Worm (Caenorhabditis elegans) whole organism, young adult: ENCODE results near the gene daf-10.
A peak's percentile ranks its signal among the peaks of the same experiment; 100 is the strongest.

Experiments used
- B0035.1 ChIP-seq: sonication (generic microtip); optimal IDR thresholded peaks from 2 replicates; lab custom pipeline; 2016; ENCODE audit warnings: missing genetic modification characterization, mild to moderate bottlenecking, missing compliant biosample characterization, missing genotype, missing genetic modification reagents
- C06A6.2 ChIP-seq: fragments of 200-800 bp; sonication (Bioruptor generic); conservative IDR thresholded peaks from 2 replicates; pipeline ENCODE4 v1.3.6; 2022; ENCODE audit warnings: missing genetic modification characterization, missing compliant biosample characterization
- K11D2.4 ChIP-seq: fragments of 200-800 bp; sonication (Bioruptor generic); IDR thresholded peaks from 2 replicates; pipeline ENCODE4 v1.3.6; 2022; ENCODE audit warnings: missing genetic modification reagents, missing genetic modification characterization, missing compliant biosample characterization
- Y56A3A.18 ChIP-seq: fragments of 200-800 bp; sonication (Bioruptor generic); IDR thresholded peaks from 2 replicates; pipeline ENCODE4 v1.3.6; 2022; ENCODE audit warnings: missing genetic modification reagents, missing genetic modification characterization, missing compliant biosample characterization
- ZK185.1 ChIP-seq: sonication (generic microtip); optimal IDR thresholded peaks from 2 replicates; lab custom pipeline; 2016; ENCODE audit warnings: mild to moderate bottlenecking, missing genetic modification characterization, missing compliant biosample characterization; ENCODE audit not compliant: poor library complexity, severe bottlenecking
- aptf-2 ChIP-seq: fragments of 200-800 bp; sonication (Bioruptor generic); conservative IDR thresholded peaks from 2 replicates; pipeline ENCODE4 v1.3.6; 2022; ENCODE audit warnings: missing genetic modification reagents, missing genetic modification characterization, missing compliant biosample characterization
- atf-7 ChIP-seq: sonication (generic microtip); optimal IDR thresholded peaks from 2 replicates; lab custom pipeline; 2017; ENCODE audit warnings: mild to moderate bottlenecking, missing genetic modification characterization, missing compliant biosample characterization
- athp-1 ChIP-seq: sonication (generic microtip); optimal IDR thresholded peaks from 2 replicates; lab custom pipeline; 2017; ENCODE audit warnings: mild to moderate bottlenecking, missing genetic modification characterization, missing compliant biosample characterization
- bed-1 ChIP-seq: fragments of 200-800 bp; sonication (Bioruptor generic); IDR thresholded peaks from 2 replicates; pipeline ENCODE4 v1.3.6; 2022; ENCODE audit warnings: missing genetic modification reagents, missing genetic modification characterization, missing compliant biosample characterization
- ceh-27 ChIP-seq: fragments of 200-800 bp; sonication (Bioruptor generic); optimal IDR thresholded peaks from 2 replicates; lab custom pipeline; 2018; ENCODE audit warnings: mild to moderate bottlenecking, missing genetic modification characterization, moderate library complexity, missing compliant biosample characterization
- egrh-3 ChIP-seq: fragments of 200-800 bp; sonication (Bioruptor generic); IDR thresholded peaks from 2 replicates; pipeline ENCODE4 v1.3.6; 2022; ENCODE audit warnings: missing genetic modification reagents, missing genetic modification characterization, missing compliant biosample characterization
- him-1 ChIP-seq: sonication (generic microtip); optimal IDR thresholded peaks from 2 replicates; lab custom pipeline; 2016; ENCODE audit warnings: missing genotype, missing genetic modification reagents, missing genetic modification characterization, missing compliant biosample characterization
- hlh-12 ChIP-seq: sonication (generic microtip); optimal IDR thresholded peaks from 2 replicates; lab custom pipeline; 2016; ENCODE audit warnings: missing genetic modification characterization, missing compliant biosample characterization
- lin-40 ChIP-seq: sonication (generic microtip); optimal IDR thresholded peaks from 2 replicates; lab custom pipeline; 2016; ENCODE audit warnings: missing genetic modification characterization, mild to moderate bottlenecking, missing compliant biosample characterization, missing genotype, missing genetic modification reagents
- mes-4 ChIP-seq: sonication (generic microtip); optimal IDR thresholded peaks from 2 replicates; lab custom pipeline; 2016; ENCODE audit warnings: missing genotype, missing genetic modification characterization, missing compliant biosample characterization
- rpc-1 ChIP-seq, 2 experiments: fragments of 150-350 bp in 1 of 2; sonication (generic microtip) in 1 of 2; optimal IDR thresholded peaks; 2 replicates each; lab custom pipeline; 2014 to 2018; ENCODE audit warnings: missing biosample characterization in 1 of 2, missing genetic modification characterization in 1 of 2, missing genetic modification reagents in 1 of 2, missing genotype in 1 of 2
- snpc-4 ChIP-seq, 5 experiments: fragments of 150-350 bp in 1 of 5; sonication (generic microtip) in 4 of 5; optimal IDR thresholded peaks; 2 replicates each; lab custom pipeline; 2014 to 2018; ENCODE audit warnings: missing genetic modification characterization in 5 of 5, missing biosample characterization in 3 of 5, antibody characterized with exemption in 2 of 5, mild to moderate bottlenecking in 2 of 5, missing compliant biosample characterization in 2 of 5, missing genotype in 2 of 5, moderate library complexity in 2 of 5, missing genetic modification reagents in 1 of 5
- tlf-1 ChIP-seq: fragments of 200-800 bp; sonication (Bioruptor generic); optimal IDR thresholded peaks from 2 replicates; lab custom pipeline; 2018; ENCODE audit warnings: mild to moderate bottlenecking, missing genetic modification characterization, missing compliant biosample characterization
- zfh-2 ChIP-seq: fragments of 200-800 bp; sonication (Bioruptor generic); conservative IDR thresholded peaks from 2 replicates; pipeline ENCODE4 v1.3.6; 2022; ENCODE audit warnings: missing genetic modification reagents, missing genetic modification characterization, missing compliant biosample characterization

The daf-10 gene

DNA sequence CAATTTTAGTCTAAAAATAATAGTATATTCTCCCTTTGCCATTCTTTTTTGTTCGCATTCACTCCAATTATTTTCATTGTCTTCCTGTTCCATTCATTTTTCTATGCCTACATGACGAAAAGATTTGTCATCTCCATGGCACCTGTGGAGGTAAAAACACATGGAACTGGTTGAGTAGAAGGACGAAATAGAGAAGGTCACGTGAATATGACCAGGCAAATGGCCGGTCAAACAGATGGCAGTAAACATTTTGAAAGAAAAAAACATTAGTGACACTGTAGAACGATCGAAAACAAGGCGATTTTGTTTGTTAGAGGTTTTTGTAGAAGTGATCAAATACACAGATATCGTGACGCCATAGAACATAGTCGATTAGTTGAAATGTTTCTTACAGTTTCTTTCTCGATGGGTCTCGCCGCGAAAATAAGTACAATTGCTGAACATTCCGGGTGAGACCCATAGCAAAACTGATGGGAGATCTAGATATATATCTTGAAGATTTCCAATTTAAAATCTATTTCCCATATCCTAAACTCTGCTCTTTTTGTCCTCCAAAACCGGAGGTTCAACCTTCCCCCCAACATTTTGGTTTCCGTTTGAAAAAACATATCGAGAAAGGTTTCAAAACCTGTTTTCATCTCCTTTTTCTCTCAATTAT lies 55.3 kb downstream of the daf-10 start:
- TF ChIP-seq zfh-2 (GFP tag; lab: Robert Waterston, UW) (no peak), atf-7 (no peak), rpc-1 (optimal IDR thresholded peaks at IDR 0.05; lab: Kevin White, UChicago) (no peak), rpc-1 (tag; optimal IDR thresholded peaks at IDR 0.05; lab: Kevin White, UChicago) (no peak), egrh-3 (GFP tag; lab: Robert Waterston, UW) (no peak), mes-4 (tag; lab: Kevin White, UChicago) (no peak), ZK185.1 (tag; lab: Kevin White, UChicago) (no peak), hlh-12 (tag; lab: Kevin White, UChicago) (no peak), tlf-1 (GFP tag; lab: Kevin White, UChicago) (no peak), ceh-27 (GFP tag; lab: Kevin White, UChicago) (no peak), aptf-2 (GFP tag; lab: Robert Waterston, UW) (no peak), B0035.1 (tag; lab: Kevin White, UChicago) (no peak), bed-1 (GFP tag; lab: Robert Waterston, UW) (no peak), lin-40 (tag; lab: Kevin White, UChicago) (no peak), athp-1 (no peak), Y56A3A.18 (no peak), him-1 (tag; lab: Kevin White, UChicago) (no peak), snpc-4 (GFP tag; optimal IDR thresholded peaks at IDR 0.05; lab: Kevin White, UChicago) (no peak), snpc-4 (tag; optimal IDR thresholded peaks at IDR 0.05; lab: Kevin White, UChicago) (no peak)

DNA sequence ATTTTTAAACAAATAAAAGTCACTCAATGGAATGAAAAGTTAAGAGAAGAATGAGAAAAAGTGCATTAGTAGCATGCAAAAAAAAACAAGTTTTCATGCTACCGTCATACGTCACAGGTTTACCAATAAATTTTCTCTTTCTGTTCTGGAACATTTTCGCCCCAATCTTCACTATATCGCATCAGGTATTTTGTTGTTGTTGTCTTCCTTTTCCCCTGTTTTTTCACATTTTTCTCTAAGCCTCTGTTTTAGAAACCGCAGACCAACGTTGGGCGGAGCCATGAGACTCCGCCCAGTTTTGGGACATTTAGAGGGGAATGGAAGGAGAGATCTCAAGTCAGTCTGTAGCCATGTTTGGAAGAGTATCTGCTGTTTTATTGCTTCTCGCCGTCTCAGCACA lies 57.7 kb downstream of the daf-10 start, which contains the start of gene msa-1:
Gene msa-1, plus strand, starts transcription at position 301 of the 400 bp plus-strand sequence.
- TF ChIP-seq K11D2.4 (0 out of 2 replicates have a peak, but pooled peaks have one; percentile 14), C06A6.2 (GFP tag; lab: Robert Waterston, UW) (no peak)
- TF ChIP-seq, all 124 proteins: peak for 1
